Worm (Caenorhabditis elegans): ENCODE results near the gene syx-3.

DNA sequence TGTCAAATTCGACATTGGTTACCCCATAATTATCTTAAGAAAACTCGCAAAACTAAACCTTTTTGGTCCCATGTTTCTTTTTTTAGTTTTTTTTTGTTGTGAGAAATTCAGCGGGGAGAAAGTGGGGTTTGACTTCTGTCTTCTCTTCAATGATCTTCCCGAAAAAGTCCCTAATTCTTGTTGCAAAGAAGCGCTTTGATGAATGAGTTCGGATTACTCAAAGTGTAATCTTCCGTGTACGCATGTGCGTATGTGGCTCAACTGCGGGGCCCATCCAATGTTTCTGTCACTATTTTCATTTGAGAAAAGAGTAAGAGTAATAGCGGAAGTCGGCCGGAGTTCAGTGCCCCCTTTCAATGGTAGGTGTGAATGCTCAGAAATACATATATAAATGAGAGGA lies 37.7 kb upstream of the syx-3 start:
- TF ChIP-seq ref-1 (GFP tag; conservative IDR thresholded peaks at IDR 0.05) (no peak), ztf-23 (GFP tag; IDR thresholded peaks at IDR 0.05) (no peak), flt-1 (GFP tag; IDR thresholded peaks at IDR 0.05) (no peak), T22C8.4 (GFP tag; IDR thresholded peaks at IDR 0.05) (no peak)

Data from whole organism, midembryonic.